Fruit fly (Drosophila melanogaster) whole organism: Measurements from ENCODE around the gene D2hgdh.

ENCODE experiments used
- CG8478 ChIP-seq: fragments of >200 bp; optimal IDR thresholded peaks from 2 replicates; lab custom pipeline; 2018; ENCODE audit warnings: inconsistent platforms
- Dll ChIP-seq: fragments of >200 bp; optimal IDR thresholded peaks from 2 replicates; lab custom pipeline; 2017
- EcR ChIP-seq, 2 experiments: fragments of >200 bp; optimal IDR thresholded peaks; 2 replicates each; lab custom pipeline; 2017; ENCODE audit warnings: missing biosample characterization in 2 of 2, missing genetic modification characterization in 2 of 2, missing genetic modification reagents in 2 of 2
- pan ChIP-seq: fragments of >200 bp; optimal IDR thresholded peaks from 2 replicates; lab custom pipeline; 2017
- psq ChIP-seq: fragments of >200 bp; optimal IDR thresholded peaks from 2 replicates; lab custom pipeline; 2017
- usp ChIP-seq: fragments of >200 bp; optimal IDR thresholded peaks from 2 replicates; lab custom pipeline; 2017; ENCODE audit warnings: missing biosample characterization, missing genetic modification characterization, mixed read lengths

- TF ChIP-seq Dll (lab: Kevin White, UChicago) (no peak), EcR (GFP tag; optimal IDR thresholded peaks at IDR 0.05; lab: Kevin White, UChicago) (no peak), pan (lab: Kevin White, UChicago) (no peak), psq (lab: Kevin White, UChicago) (no peak), CG8478 (lab: Kevin White, UChicago) (no peak), usp (GFP tag; lab: Kevin White, UChicago) (no peak)
These were observed 50.6 kb downstream of the D2hgdh start for dm6 chrX:2191896-2192295.
